Worm (Caenorhabditis elegans): ENCODE results near the gene sqv-4.

DNA sequence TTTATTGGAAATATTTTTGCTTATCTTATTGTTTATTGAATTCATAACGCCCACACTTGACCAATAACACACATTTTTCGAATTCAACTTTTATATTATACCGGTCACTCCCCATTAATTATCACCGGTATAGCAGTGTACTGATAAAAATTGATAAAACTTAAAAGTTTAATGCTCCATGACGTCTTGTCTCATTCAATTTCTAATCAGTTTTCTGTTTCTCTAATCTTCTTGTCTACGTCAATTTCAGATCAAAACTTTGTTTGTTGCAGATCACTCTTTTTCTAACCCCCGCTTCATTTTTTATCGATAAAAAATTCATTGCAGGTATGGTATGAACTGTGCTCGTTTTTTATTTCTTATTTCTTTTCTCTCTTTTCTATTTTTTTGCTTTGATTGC, 32.5 kb upstream of the sqv-4 start:
- TF ChIP-seq fkh-6 (tag; optimal IDR thresholded peaks at IDR 0.05) (no peak), pha-4 (tag; optimal IDR thresholded peaks at IDR 0.05) (no peak), ceh-18 (tag; optimal IDR thresholded peaks at IDR 0.05) (no peak)
